Worm (Caenorhabditis elegans): ENCODE results near the gene ins-32.

Gene ins-32

ce11 chrII:3782309-3783000, 20.7 kb downstream of the ins-32 start, which contains the start of gene T24E12.2:
T24E12.2 (plus strand) TSS chrII:3782950.
- TF ChIP-seq ekl-4 (GFP tag; IDR thresholded peaks at IDR 0.05) (no peak), ama-1 (optimal IDR thresholded peaks at IDR 0.05) (no peak), ama-1 (GFP tag; optimal IDR thresholded peaks at IDR 0.05) (no peak), athp-1 (tag; optimal IDR thresholded peaks at IDR 0.05) (no peak), lin-40 (tag; optimal IDR thresholded peaks at IDR 0.05) (no peak), ccch-3 (GFP tag; optimal IDR thresholded peaks at IDR 0.05) (no peak), K11D2.4 (GFP tag; IDR thresholded peaks at IDR 0.05) (no peak), T26A5.8 (tag; optimal IDR thresholded peaks at IDR 0.05) (no peak), zfh-2 (GFP tag; conservative IDR thresholded peaks at IDR 0.05) (no peak), lir-1 (GFP tag; conservative IDR thresholded peaks at IDR 0.05) (no peak), tlf-1 (GFP tag; optimal IDR thresholded peaks at IDR 0.05) (no peak), F39B2.1 (GFP tag; IDR thresholded peaks at IDR 0.05) (no peak), fkh-3 (tag; optimal IDR thresholded peaks at IDR 0.05) (no peak), C17E4.6 (GFP tag; IDR thresholded peaks at IDR 0.05) (no peak), B0336.3 (GFP tag; IDR thresholded peaks at IDR 0.05) (no peak), nfya-2 (GFP tag; IDR thresholded peaks at IDR 0.05) (no peak), rcor-1 (GFP tag; IDR thresholded peaks at IDR 0.05) (no peak), chd-7 (tag; optimal IDR thresholded peaks at IDR 0.05) (no peak), ceh-27 (GFP tag; optimal IDR thresholded peaks at IDR 0.05) (no peak), repo-1 (tag; optimal IDR thresholded peaks at IDR 0.05) (no peak), gei-17 (GFP tag; optimal IDR thresholded peaks at IDR 0.05) (no peak)

- TF ChIP-seq rcor-1 (GFP tag; IDR thresholded peaks at IDR 0.05): no peak
Observed at ce11 chrII:3781238-3781637, 21.9 kb downstream of the ins-32 start.

- no peak for TF ChIP-seq dpl-1 (GFP tag; optimal IDR thresholded peaks at IDR 0.05)
- TF ChIP-seq mel-28 (tag; optimal IDR thresholded peaks at IDR 0.05; ENCODE audit: borderline replicate concordance): no peak
- TF ChIP-seq let-526 (GFP tag; IDR thresholded peaks at IDR 0.05): no peak
- TF ChIP-seq let-607 (tag; optimal IDR thresholded peaks at IDR 0.05): no peak
- no peak for TF ChIP-seq B0261.1 (tag; optimal IDR thresholded peaks at IDR 0.05)
- TF ChIP-seq nhr-120 (GFP tag; IDR thresholded peaks at IDR 0.05): no peak
- no peak for TF ChIP-seq fkh-3 (tag; optimal IDR thresholded peaks at IDR 0.05)
- no peak for TF ChIP-seq dpff-1 (tag; optimal IDR thresholded peaks at IDR 0.05)
- no peak for TF ChIP-seq F55B11.4 (tag; optimal IDR thresholded peaks at IDR 0.05; ENCODE audit: borderline replicate concordance, insufficient read depth)
- TF ChIP-seq ets-4 (GFP tag; optimal IDR thresholded peaks at IDR 0.05): no peak
- no peak for TF ChIP-seq T07F8.4 (tag; optimal IDR thresholded peaks at IDR 0.05)
- TF ChIP-seq ccch-3 (GFP tag; optimal IDR thresholded peaks at IDR 0.05): no peak
Observed at ce11 chrII:3779463-3779862, 23.7 kb downstream of the ins-32 start, which contains the start of gene T24E12.11. T24E12.11 (minus strand) TSS chrII:3779563.

ce11 chrII:3777802-3778201, 25.3 kb downstream of the ins-32 start:
- TF ChIP-seq Y95B8A.8 (GFP tag; IDR thresholded peaks at IDR 0.05): no peak

ce11 chrII:3775719-3776118, 27.4 kb downstream of the ins-32 start, which contains the start of gene T24E12.3:
T24E12.3 (plus strand) TSS chrII:3776019.
- TF ChIP-seq him-1 (tag; optimal IDR thresholded peaks at IDR 0.05): no peak
- TF ChIP-seq aptf-3 (GFP tag; IDR thresholded peaks at IDR 0.05): no peak
- TF ChIP-seq lin-26 (GFP tag; IDR thresholded peaks at IDR 0.05): no peak

Data from whole organism, young adult.